Worm (Caenorhabditis elegans) whole organism, young adult: ENCODE results near the gene F57E7.4.

Experiments used
- K12H6.12 ChIP-seq: fragments of 200-800 bp; sonication (Bioruptor generic); optimal IDR thresholded peaks from 2 replicates; lab custom pipeline; 2018; ENCODE audit warnings: mild to moderate bottlenecking, missing genetic modification characterization, missing compliant biosample characterization
- ama-1 ChIP-seq, 3 experiments: fragments of 150-350 bp in 1 of 3; sonication (generic microtip) in 2 of 3; optimal IDR thresholded peaks; 2 replicates each; lab custom pipeline; 2014 to 2018; ENCODE audit warnings: missing biosample characterization in 2 of 3, missing genetic modification characterization in 2 of 3, missing genetic modification reagents in 2 of 3
- hmg-1.2 ChIP-seq: fragments of 200-800 bp; sonication (Bioruptor generic); IDR thresholded peaks from 2 replicates; pipeline ENCODE4 v1.3.6; 2022; ENCODE audit warnings: missing genetic modification reagents, missing genetic modification characterization, missing compliant biosample characterization
- mcd-1 ChIP-seq: fragments of 200-800 bp; sonication (Bioruptor generic); IDR thresholded peaks from 2 replicates; pipeline ENCODE4 v1.3.6; 2022; ENCODE audit warnings: missing genetic modification reagents, missing genetic modification characterization, missing compliant biosample characterization
- mxl-1 ChIP-seq: sonication (generic microtip); optimal IDR thresholded peaks from 2 replicates; lab custom pipeline; 2016; ENCODE audit warnings: missing genetic modification characterization, missing compliant biosample characterization
- nfya-1 ChIP-seq: sonication (generic microtip); optimal IDR thresholded peaks from 2 replicates; lab custom pipeline; 2017; ENCODE audit warnings: antibody characterized with exemption, missing compliant biosample characterization, missing genetic modification characterization, borderline replicate concordance; ENCODE audit not compliant: insufficient read depth
- nfya-2 ChIP-seq: fragments of 200-800 bp; sonication (Bioruptor generic); IDR thresholded peaks from 2 replicates; pipeline ENCODE4 v1.3.6; 2022; ENCODE audit warnings: missing genetic modification reagents, missing genetic modification characterization, missing compliant biosample characterization
- pha-4 ChIP-seq: fragments of 150-350 bp; sonication (generic microtip); optimal IDR thresholded peaks from 2 replicates; lab custom pipeline; 2014; ENCODE audit warnings: missing biosample characterization, missing genetic modification reagents, missing genetic modification characterization
- snpc-3.4 ChIP-seq: sonication (generic microtip); optimal IDR thresholded peaks from 2 replicates; lab custom pipeline; 2017; ENCODE audit warnings: missing genetic modification characterization, mild to moderate bottlenecking, missing compliant biosample characterization, antibody characterized with exemption, moderate library complexity, missing genotype, missing genetic modification reagents
- unc-62 ChIP-seq: fragments of 150-350 bp; optimal IDR thresholded peaks from 2 replicates; lab custom pipeline; 2014; ENCODE audit warnings: missing biosample characterization, missing genetic modification reagents, missing genetic modification characterization
- ztf-18 ChIP-seq: sonication (generic microtip); optimal IDR thresholded peaks from 2 replicates; lab custom pipeline; 2016; ENCODE audit warnings: missing genotype, mild to moderate bottlenecking, missing genetic modification characterization, missing compliant biosample characterization
- ztf-22 ChIP-seq: fragments of 200-800 bp; sonication (Bioruptor generic); optimal IDR thresholded peaks from 2 replicates; lab custom pipeline; 2018; ENCODE audit warnings: mild to moderate bottlenecking, missing genetic modification characterization, moderate library complexity, missing compliant biosample characterization
- ztf-26 ChIP-seq: sonication (generic microtip); optimal IDR thresholded peaks from 2 replicates; lab custom pipeline; 2017; ENCODE audit warnings: missing genetic modification characterization, missing compliant biosample characterization

- no peak for TF ChIP-seq unc-62 (GFP tag; lab: Kevin White, UChicago)
- no peak for TF ChIP-seq mxl-1
- no peak for TF ChIP-seq ztf-18 (tag; lab: Kevin White, UChicago)
- TF ChIP-seq snpc-3.4 (tag; lab: Kevin White, UChicago), result no peak
- TF ChIP-seq ama-1 (optimal IDR thresholded peaks at IDR 0.05; lab: Kevin White, UChicago), result no peak
- TF ChIP-seq ama-1 (GFP tag; optimal IDR thresholded peaks at IDR 0.05; lab: Kevin White, UChicago), result no peak
- no peak for TF ChIP-seq hmg-1.2 (GFP tag; lab: Robert Waterston, UW)
- no peak for TF ChIP-seq K12H6.12
- no peak for TF ChIP-seq mcd-1
- no peak for TF ChIP-seq nfya-2 (GFP tag; lab: Robert Waterston, UW)
- no peak for TF ChIP-seq nfya-1 (tag; lab: Kevin White, UChicago)
- TF ChIP-seq ztf-22, result no peak
- TF ChIP-seq pha-4 (tag; lab: Kevin White, UChicago), result no peak
- no peak for TF ChIP-seq ztf-26 (tag; lab: Kevin White, UChicago)
These were observed 6.7 kb upstream of the F57E7.4 start, which contains the start of gene Y32B12A.5 for ce11 chrV:16487474-16487873.
